Fruit fly (Drosophila melanogaster): ENCODE results near the gene Cmpk.

Cmpk gene

dm6 chr3R:26059195-26059594, 4.0 kb upstream of the Cmpk start, which contains the start of the genes RpL34a and Trmt61 (continued):
- peak; percentile 90 for TF ChIP-seq CG17568 (GFP tag; optimal IDR thresholded peaks at IDR 0.05)
- TF ChIP-seq Oli (tag; optimal IDR thresholded peaks at IDR 0.05), result peak; percentile 75
- TF ChIP-seq HLH4C (GFP tag; IDR thresholded peaks at IDR 0.05; ENCODE audit: partially characterized antibody), result peak; percentile 82
- TF ChIP-seq fd102C (GFP tag; optimal IDR thresholded peaks at IDR 0.05), result peak; percentile 54
- peak; percentile 62 for TF ChIP-seq CG5245 (GFP tag; optimal IDR thresholded peaks at IDR 0.05)
- TF ChIP-seq CG12299 (tag; optimal IDR thresholded peaks at IDR 0.05), result peak; percentile 76
- TF ChIP-seq CkIIα-i1 (GFP tag; IDR thresholded peaks at IDR 0.05), result no peak
- peak; percentile 84 for TF ChIP-seq CG34224 (GFP tag; IDR thresholded peaks at IDR 0.05; ENCODE audit: partially characterized antibody)
- peak; percentile 96 for TF ChIP-seq Med (GFP tag)
- peak; percentile 49 for TF ChIP-seq CG1602 (GFP tag; optimal IDR thresholded peaks at IDR 0.05)
- peak; percentile 83 for TF ChIP-seq dmrt11E (tag; optimal IDR thresholded peaks at IDR 0.05)
- peak; percentile 46 for TF ChIP-seq CG31224 (GFP tag; IDR thresholded peaks at IDR 0.05)
- no peak for TF ChIP-seq CG4360 (GFP tag; IDR thresholded peaks at IDR 0.05)
- TF ChIP-seq CG15011 (GFP tag; optimal IDR thresholded peaks at IDR 0.05), result peak; percentile 88
- peak; percentile 60 for TF ChIP-seq ind (GFP tag; optimal IDR thresholded peaks at IDR 0.05)
- TF ChIP-seq Hey (tag; optimal IDR thresholded peaks at IDR 0.05), result peak; percentile 86
- peak; percentile 10; the same call in 1 of the 2 replicates for TF ChIP-seq bowl (GFP tag; IDR thresholded peaks at IDR 0.05)
- TF ChIP-seq CG1024 (GFP tag; IDR thresholded peaks at IDR 0.05), result no peak
- peak; percentile 96 for TF ChIP-seq CG7928 (GFP tag; optimal IDR thresholded peaks at IDR 0.05)
- peak; percentile 53; the same call in 1 of the 3 replicates for TF ChIP-seq ken (GFP tag; IDR thresholded peaks at IDR 0.05)
- peak; percentile 84 for TF ChIP-seq MTF-1 (GFP tag; optimal IDR thresholded peaks at IDR 0.05; ENCODE audit: borderline replicate concordance)
- TF ChIP-seq Dp (GFP tag; optimal IDR thresholded peaks at IDR 0.05), result peak; percentile 81
- TF ChIP-seq CG10543 (GFP tag; optimal IDR thresholded peaks at IDR 0.05), result peak; percentile 94
- TF ChIP-seq Sox102F (GFP tag; optimal IDR thresholded peaks at IDR 0.05), result peak; percentile 70
- TF ChIP-seq Atf3 (GFP tag; optimal IDR thresholded peaks at IDR 0.05), result peak; percentile 62
- TF ChIP-seq yki (optimal IDR thresholded peaks at IDR 0.05), result no peak
- TF ChIP-seq fu2 (GFP tag; optimal IDR thresholded peaks at IDR 0.05), result peak; percentile 60
- TF ChIP-seq Sox100B (GFP tag; optimal IDR thresholded peaks at IDR 0.05), result peak; percentile 96
- peak; percentile 61; the same call in 2 of the 3 replicates for TF ChIP-seq otp (GFP tag; IDR thresholded peaks at IDR 0.05)
- peak; percentile 64; the same call in 1 of the 2 replicates for TF ChIP-seq gsb (GFP tag; IDR thresholded peaks at IDR 0.05)
- TF ChIP-seq Hand (GFP tag; optimal IDR thresholded peaks at IDR 0.05), result peak; percentile 73
- peak; percentile 64 for TF ChIP-seq al (GFP tag; IDR thresholded peaks at IDR 0.05)
- TF ChIP-seq HLH54F (GFP tag; optimal IDR thresholded peaks at IDR 0.05), result peak; percentile 66
- TF ChIP-seq CG8924 (tag; optimal IDR thresholded peaks at IDR 0.05), result peak; percentile 88
- peak; percentile 83 for TF ChIP-seq gem (tag; optimal IDR thresholded peaks at IDR 0.05)
- TF ChIP-seq CG8765 (GFP tag; IDR thresholded peaks at IDR 0.05), result no peak
- TF ChIP-seq Ssrp (tag; optimal IDR thresholded peaks at IDR 0.05), result peak; percentile 72
- no peak for TF ChIP-seq Lim3 (GFP tag; IDR thresholded peaks at IDR 0.05)
- TF ChIP-seq Mrtf (GFP tag; IDR thresholded peaks at IDR 0.05), result 0 out of 3 replicates have a peak, but pooled peaks have one; percentile 12
- no peak for TF ChIP-seq cad (GFP tag; optimal IDR thresholded peaks at IDR 0.05)
- TF ChIP-seq nau (GFP tag; optimal IDR thresholded peaks at IDR 0.05), result peak; percentile 95
- TF ChIP-seq CG2875 (GFP tag; optimal IDR thresholded peaks at IDR 0.05), result peak; percentile 76
- TF ChIP-seq CG34422 (GFP tag; IDR thresholded peaks at IDR 0.05), result peak; percentile 76
- TF ChIP-seq Rx (GFP tag; IDR thresholded peaks at IDR 0.05), result peak; percentile 55
- peak; percentile 64; the same call in 2 of the 3 replicates for TF ChIP-seq Opbp (GFP tag; IDR thresholded peaks at IDR 0.05; ENCODE audit: partially characterized antibody)
- TF ChIP-seq NC2α (GFP tag; optimal IDR thresholded peaks at IDR 0.05), result peak; percentile 59
- TF ChIP-seq HHEX (GFP tag; optimal IDR thresholded peaks at IDR 0.05), result peak; percentile 92
- TF ChIP-seq Lpt (GFP tag; optimal IDR thresholded peaks at IDR 0.05), result no peak
- peak; percentile 87 for TF ChIP-seq CG18262 (tag; optimal IDR thresholded peaks at IDR 0.05)
- TF ChIP-seq onecut (GFP tag; IDR thresholded peaks at IDR 0.05), result peak; percentile 70
- peak; percentile 76 for TF ChIP-seq CG2120 (GFP tag; optimal IDR thresholded peaks at IDR 0.05)

Measured in whole organism, embryonic.